Worm (Caenorhabditis elegans): Measurements from ENCODE around the gene Y51A2B.2.
"Not testable (repeated sequence)": the region's sequence is repeated elsewhere in the genome, so short reads cannot be mapped to it uniquely, and the experiment has no call there.

The Y51A2B.2 gene

ce11 chrV:18395649-18396048 is 21.4 kb downstream of the Y51A2B.2 start, which contains the start of gene Y51A2B.9:
TSS of gene Y51A2B.9 (minus strand) at chrV:18395749.
- TF ChIP-seq sptf-2 (GFP tag; optimal IDR thresholded peaks at IDR 0.05), result no peak
- TF ChIP-seq aptf-2 (GFP tag; conservative IDR thresholded peaks at IDR 0.05), result no peak
- TF ChIP-seq ztf-3 (GFP tag; optimal IDR thresholded peaks at IDR 0.05), result no peak
- TF ChIP-seq egrh-3 (GFP tag; IDR thresholded peaks at IDR 0.05), result no peak
- TF ChIP-seq F39B2.1 (GFP tag; IDR thresholded peaks at IDR 0.05), result no peak
- no peak for TF ChIP-seq let-607 (tag; optimal IDR thresholded peaks at IDR 0.05)
- no peak for TF ChIP-seq snpc-1.1 (tag; optimal IDR thresholded peaks at IDR 0.05; ENCODE audit: insufficient read depth)
- no peak for TF ChIP-seq F57C9.4 (tag; optimal IDR thresholded peaks at IDR 0.05)

ce11 chrV:18397814-18398213 is 23.5 kb downstream of the Y51A2B.2 start, which contains the start of gene Y51A2B.16:
TSS of gene Y51A2B.16 (minus strand) at chrV:18397914.
- TF ChIP-seq ztf-25 (GFP tag; IDR thresholded peaks at IDR 0.05), result no peak
- no peak for TF ChIP-seq dpff-1 (tag; optimal IDR thresholded peaks at IDR 0.05)
- TF ChIP-seq ceh-100 (GFP tag; IDR thresholded peaks at IDR 0.05), result no peak
- TF ChIP-seq ets-4 (GFP tag; optimal IDR thresholded peaks at IDR 0.05), result no peak
- no peak for TF ChIP-seq B0035.1 (tag; optimal IDR thresholded peaks at IDR 0.05)

ce11 chrV:18402743-18403142 is 28.4 kb downstream of the Y51A2B.2 start:
- no peak for TF ChIP-seq tbx-9 (tag; optimal IDR thresholded peaks at IDR 0.05; ENCODE audit: borderline replicate concordance)
- TF ChIP-seq madf-3 (GFP tag; IDR thresholded peaks at IDR 0.05), result no peak
- no peak for TF ChIP-seq ztf-28 (GFP tag; IDR thresholded peaks at IDR 0.05)
- TF ChIP-seq C17E4.6 (GFP tag; IDR thresholded peaks at IDR 0.05), result no peak
- TF ChIP-seq xnd-1 (tag; optimal IDR thresholded peaks at IDR 0.05), result no peak
- no peak for TF ChIP-seq mel-28 (tag; optimal IDR thresholded peaks at IDR 0.05; ENCODE audit: borderline replicate concordance)
- no peak for TF ChIP-seq atf-7 (tag; optimal IDR thresholded peaks at IDR 0.05)
- TF ChIP-seq akir-1 (GFP tag; optimal IDR thresholded peaks at IDR 0.05), result no peak
- no peak for TF ChIP-seq ZK185.1 (tag; optimal IDR thresholded peaks at IDR 0.05; ENCODE audit: poor library complexity, severe bottlenecking)
- TF ChIP-seq sea-2 (GFP tag; IDR thresholded peaks at IDR 0.05), result no peak
- TF ChIP-seq somi-1 (GFP tag; optimal IDR thresholded peaks at IDR 0.05), result no peak

- not testable (repeated sequence) for TF ChIP-seq nhr-27 (tag; optimal IDR thresholded peaks at IDR 0.05); mxl-1 (tag; optimal IDR thresholded peaks at IDR 0.05); hlh-26 (GFP tag; conservative IDR thresholded peaks at IDR 0.05)
Observed at ce11 chrV:18404767-18405166, 30.5 kb downstream of the Y51A2B.2 start, which contains the start of gene srh-209. TSS of gene srh-209 (minus strand) at chrV:18404867.

ce11 chrV:18410142-18410541 is 35.8 kb downstream of the Y51A2B.2 start, which contains the start of gene srh-207:
TSS of gene srh-207 (minus strand) at chrV:18410242.
- TF ChIP-seq sdz-38 (tag; optimal IDR thresholded peaks at IDR 0.05), result no peak
- TF ChIP-seq ztf-3 (GFP tag; optimal IDR thresholded peaks at IDR 0.05), result no peak
- no peak for TF ChIP-seq K12H6.12 (tag; optimal IDR thresholded peaks at IDR 0.05)
- TF ChIP-seq madf-3 (GFP tag; IDR thresholded peaks at IDR 0.05), result no peak
- no peak for TF ChIP-seq lin-26 (GFP tag; IDR thresholded peaks at IDR 0.05)
- no peak for TF ChIP-seq chd-7 (tag; optimal IDR thresholded peaks at IDR 0.05)
- TF ChIP-seq B0019.2 (GFP tag; conservative IDR thresholded peaks at IDR 0.05), result no peak
- TF ChIP-seq attf-3 (GFP tag; conservative IDR thresholded peaks at IDR 0.05), result no peak
- TF ChIP-seq ceh-27 (GFP tag; optimal IDR thresholded peaks at IDR 0.05), result no peak
- TF ChIP-seq dox-1 (GFP tag; IDR thresholded peaks at IDR 0.05), result no peak
- no peak for TF ChIP-seq lsl-1 (GFP tag; optimal IDR thresholded peaks at IDR 0.05)
- TF ChIP-seq egrh-3 (GFP tag; IDR thresholded peaks at IDR 0.05), result no peak

All from whole organism, young adult.